Fruit fly (Drosophila melanogaster) whole organism, embryonic: Measurements from ENCODE around the gene Gss1.

Experiments used
- Antp ChIP-seq: fragments of 200-800 bp; sonication (Bioruptor generic); optimal IDR thresholded peaks from 3 replicates; lab custom pipeline; 2016; ENCODE audit warnings: missing biosample characterization, missing genetic modification characterization
- Atf-2 ChIP-seq: fragments of 200-800 bp; sonication (Bioruptor generic); optimal IDR thresholded peaks from 2 replicates; lab custom pipeline; 2016; ENCODE audit warnings: missing biosample characterization, missing genetic modification characterization
- Bdp1 ChIP-seq: fragments of 200-800 bp; sonication (Bioruptor generic); optimal IDR thresholded peaks from 3 replicates; lab custom pipeline; 2016; ENCODE audit warnings: missing biosample characterization, missing genetic modification characterization
- CG11085 ChIP-seq: fragments of 200-800 bp; sonication (Bioruptor generic); IDR thresholded peaks from 2 replicates; pipeline ENCODE4 v1.3.6; 2022; ENCODE audit warnings: missing biosample characterization, missing genetic modification characterization
- CG13287 ChIP-seq: fragments of 200-800 bp; sonication (Bioruptor generic); IDR thresholded peaks from 2 replicates; pipeline ENCODE4 v1.3.6; 2022; ENCODE audit warnings: missing biosample characterization, missing genetic modification characterization; ENCODE audit not compliant: partially characterized antibody
- CG13894 ChIP-seq: fragments of 200-800 bp; sonication (Bioruptor generic); optimal IDR thresholded peaks from 3 replicates; lab custom pipeline; 2018; ENCODE audit warnings: missing biosample characterization, mild to moderate bottlenecking, missing genetic modification characterization, moderate library complexity
- CG16863 ChIP-seq: fragments of 200-800 bp; sonication (Bioruptor generic); optimal IDR thresholded peaks from 3 replicates; lab custom pipeline; 2016; ENCODE audit warnings: missing biosample characterization, missing genetic modification characterization
- CG2120 ChIP-seq: fragments of 200-800 bp; sonication (Bioruptor generic); optimal IDR thresholded peaks from 3 replicates; lab custom pipeline; 2016; ENCODE audit warnings: missing biosample characterization, missing genetic modification characterization
- CG3163 ChIP-seq: fragments of 200-800 bp; sonication (Bioruptor generic); optimal IDR thresholded peaks from 3 replicates; lab custom pipeline; 2016; ENCODE audit warnings: missing biosample characterization, missing genetic modification characterization
- CTCF ChIP-seq: fragments of 200-800 bp; sonication (Bioruptor generic); optimal IDR thresholded peaks from 2 replicates; lab custom pipeline; 2017; ENCODE audit warnings: missing biosample characterization, mild to moderate bottlenecking, missing genetic modification characterization, moderate library complexity
- D19A ChIP-seq: fragments of 200-800 bp; optimal IDR thresholded peaks from 3 replicates; lab custom pipeline; 2019; ENCODE audit warnings: missing biosample characterization, mild to moderate bottlenecking, missing genetic modification characterization, moderate library complexity
- Deaf1 ChIP-seq: fragments of 200-800 bp; optimal IDR thresholded peaks from 3 replicates; lab custom pipeline; 2019; ENCODE audit warnings: missing biosample characterization, mild to moderate bottlenecking, missing genetic modification characterization, moderate library complexity
- Dip2 ChIP-seq: fragments of 200-800 bp; sonication (Bioruptor generic); IDR thresholded peaks from 2 replicates; pipeline ENCODE4 v1.3.6; 2022; ENCODE audit warnings: missing biosample characterization, missing genetic modification characterization
- Doc3 ChIP-seq: fragments of 200-800 bp; sonication (Bioruptor generic); IDR thresholded peaks from 3 replicates; pipeline ENCODE4 v1.3.6; 2022; ENCODE audit warnings: missing biosample characterization, missing genetic modification characterization; ENCODE audit not compliant: partially characterized antibody
- Hey ChIP-seq: fragments of 200-800 bp; sonication (Bioruptor generic); optimal IDR thresholded peaks from 3 replicates; lab custom pipeline; 2018; ENCODE audit warnings: missing biosample characterization, mild to moderate bottlenecking, missing genetic modification characterization
- Lpt ChIP-seq: fragments of >200 bp; optimal IDR thresholded peaks from 2 replicates; lab custom pipeline; 2018; ENCODE audit warnings: missing biosample characterization, missing genetic modification characterization
- MTF-1 ChIP-seq: fragments of 200-800 bp; sonication (Bioruptor generic); optimal IDR thresholded peaks from 2 replicates; lab custom pipeline; 2018; ENCODE audit warnings: missing biosample characterization, mild to moderate bottlenecking, missing genetic modification characterization, borderline replicate concordance
- Max ChIP-seq: fragments of 200-800 bp; sonication (Bioruptor generic); optimal IDR thresholded peaks from 2 replicates; lab custom pipeline; 2016; ENCODE audit warnings: missing biosample characterization, mild to moderate bottlenecking, missing genetic modification characterization
- Med ChIP-seq: fragments of 200-800 bp; sonication (Bioruptor generic); peaks from one replicate; lab custom pipeline; 2016; ENCODE audit warnings: missing biosample characterization, missing genetic modification characterization, mild to moderate bottlenecking, inconsistent platforms, moderate library complexity
- PHDP ChIP-seq: fragments of 200-800 bp; sonication (Bioruptor generic); optimal IDR thresholded peaks from 3 replicates; lab custom pipeline; 2018; ENCODE audit warnings: missing biosample characterization, mild to moderate bottlenecking, missing genetic modification characterization, moderate library complexity
- Scr ChIP-seq: fragments of 200-800 bp; sonication (Bioruptor generic); IDR thresholded peaks from 2 replicates; pipeline ENCODE4 v1.3.6; 2022; ENCODE audit warnings: missing biosample characterization, missing genetic modification characterization; ENCODE audit not compliant: partially characterized antibody
- Ssrp ChIP-seq: fragments of 200-800 bp; sonication (Bioruptor generic); optimal IDR thresholded peaks from 2 replicates; lab custom pipeline; 2018; ENCODE audit warnings: missing biosample characterization, mild to moderate bottlenecking, missing genetic modification characterization, moderate library complexity
- ash1 ChIP-seq: fragments of 200-800 bp; sonication (Bioruptor generic); optimal IDR thresholded peaks from 2 replicates; lab custom pipeline; 2018; ENCODE audit warnings: missing biosample characterization, mild to moderate bottlenecking, missing genetic modification characterization
- cato ChIP-seq: fragments of 200-800 bp; sonication (Bioruptor generic); optimal IDR thresholded peaks from 2 replicates; lab custom pipeline; 2016; ENCODE audit warnings: missing biosample characterization, missing genetic modification characterization, borderline replicate concordance
- crp ChIP-seq, 2 experiments: fragments of 200-800 bp; sonication (Bioruptor generic); optimal IDR thresholded peaks; 2 replicates in 1 of 2; 3 replicates in 1 of 2; lab custom pipeline; 2017; ENCODE audit warnings: missing biosample characterization in 2 of 2, missing genetic modification characterization in 2 of 2, mild to moderate bottlenecking in 1 of 2, moderate library complexity in 1 of 2
- cwo ChIP-seq: fragments of 200-800 bp; sonication (Bioruptor generic); optimal IDR thresholded peaks from 3 replicates; lab custom pipeline; 2017; ENCODE audit warnings: missing biosample characterization, missing genetic modification characterization, mild to moderate bottlenecking, moderate library complexity, missing genetic modification reagents
- dan ChIP-seq: fragments of 200-800 bp; sonication (Bioruptor generic); IDR thresholded peaks from 2 replicates; pipeline ENCODE4 v1.3.6; 2022; ENCODE audit warnings: missing biosample characterization, missing genetic modification characterization
- disco-r ChIP-seq: fragments of 200-800 bp; sonication (Bioruptor generic); optimal IDR thresholded peaks from 2 replicates; lab custom pipeline; 2016; ENCODE audit warnings: missing biosample characterization, missing genetic modification characterization
- eyg ChIP-seq: fragments of 200-800 bp; sonication (Bioruptor generic); optimal IDR thresholded peaks from 3 replicates; lab custom pipeline; 2016; ENCODE audit warnings: missing biosample characterization, missing genetic modification characterization
- fru ChIP-seq: fragments of >200 bp; optimal IDR thresholded peaks from 2 replicates; lab custom pipeline; 2017
- ftz-f1 ChIP-seq: fragments of 200-800 bp; sonication (Bioruptor generic); optimal IDR thresholded peaks from 2 replicates; lab custom pipeline; 2016; ENCODE audit warnings: missing biosample characterization, missing genetic modification characterization
- ken ChIP-seq: fragments of 200-800 bp; sonication (Bioruptor generic); IDR thresholded peaks from 3 replicates; pipeline ENCODE4 v1.3.6; 2022; ENCODE audit warnings: missing biosample characterization, missing genetic modification characterization
- tin ChIP-seq: fragments of 200-800 bp; sonication (Bioruptor generic); optimal IDR thresholded peaks from 3 replicates; lab custom pipeline; 2016; ENCODE audit warnings: missing biosample characterization, missing genetic modification characterization
- toy ChIP-seq: fragments of 200-800 bp; sonication (Bioruptor generic); IDR thresholded peaks from 2 replicates; pipeline ENCODE4 v1.3.6; 2022; ENCODE audit warnings: missing biosample characterization, missing genetic modification characterization
- unc-4 ChIP-seq: fragments of 200-800 bp; sonication (Bioruptor generic); IDR thresholded peaks from 2 replicates; pipeline ENCODE4 v1.3.6; 2022; ENCODE audit warnings: missing biosample characterization, missing genetic modification characterization; ENCODE audit not compliant: partially characterized antibody
- vfl ChIP-seq: fragments of 200-800 bp; sonication (Bioruptor generic); optimal IDR thresholded peaks from 2 replicates; lab custom pipeline; 2016; ENCODE audit warnings: missing biosample characterization, missing genetic modification characterization
- zen2 ChIP-seq: fragments of 200-800 bp; sonication (Bioruptor generic); IDR thresholded peaks from 3 replicates; pipeline ENCODE4 v1.3.6; 2022; ENCODE audit warnings: missing biosample characterization, missing genetic modification characterization; ENCODE audit not compliant: partially characterized antibody
- zf30C ChIP-seq: fragments of 200-800 bp; sonication (Bioruptor generic); optimal IDR thresholded peaks from 3 replicates; lab custom pipeline; 2018; ENCODE audit warnings: missing biosample characterization, mild to moderate bottlenecking, missing genetic modification characterization

Gene Gss1

DNA sequence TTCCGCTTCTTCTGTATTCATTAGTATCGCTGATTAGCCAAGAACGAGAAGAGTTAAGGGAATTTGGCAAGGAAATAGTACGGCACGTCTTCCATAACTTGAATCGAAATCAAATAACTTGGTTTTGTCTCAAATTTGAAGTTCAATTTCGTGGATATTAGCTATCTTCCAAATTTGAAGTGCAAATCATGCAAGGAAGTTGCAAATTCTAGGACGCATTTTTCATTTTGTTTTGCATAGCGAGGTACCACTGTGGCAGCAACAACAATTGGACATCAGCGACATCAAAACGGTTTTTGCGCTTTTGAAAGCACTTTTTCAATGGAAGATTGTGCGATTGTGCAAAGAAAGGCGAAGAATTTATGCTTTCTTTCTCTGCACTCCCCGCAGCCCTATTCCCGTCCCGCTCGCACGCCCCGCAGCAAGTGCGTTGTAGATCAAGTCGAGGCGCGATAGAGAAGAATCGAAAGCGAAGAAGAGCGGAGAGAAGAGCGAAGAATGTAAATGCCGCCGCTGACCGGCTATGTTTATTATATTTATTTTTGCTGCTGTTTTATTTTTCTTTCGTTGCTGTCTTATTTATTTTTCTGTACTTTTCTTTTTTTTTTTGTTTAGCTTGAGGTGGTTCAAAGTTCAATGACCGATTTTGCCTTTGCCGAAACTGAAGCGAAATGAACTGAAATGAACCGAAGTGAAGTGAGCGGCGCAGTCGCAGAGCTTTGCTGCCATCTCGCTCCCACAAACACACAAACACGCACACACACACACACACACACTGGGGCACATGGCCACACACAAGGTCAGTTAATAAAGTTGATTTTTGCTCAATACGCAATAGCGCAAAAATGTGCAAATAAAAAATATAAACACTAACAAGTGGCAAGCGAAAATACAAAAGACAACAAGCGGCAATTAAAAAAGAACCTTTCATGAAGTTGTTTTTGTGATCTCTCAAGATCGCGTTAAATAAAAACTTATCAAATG is 7.9 kb upstream of the Gss1 start (continued):
- TF ChIP-seq Dip2 (GFP tag; lab: Robert Waterston, UW) (no peak), zf30C (GFP tag; lab: Kevin White, UChicago) (no peak), MTF-1 (no peak), Ssrp (tag; lab: Kevin White, UChicago) (no peak), Bdp1 (no peak), vfl (GFP tag; lab: Kevin White, UChicago) (peak; percentile 28), crp (GFP tag; optimal IDR thresholded peaks at IDR 0.05; lab: Kevin White, UChicago) (no peak), tin (GFP tag; lab: Kevin White, UChicago) (peak; percentile 32), fru (lab: Kevin White, UChicago) (no peak), Deaf1 (tag; lab: Kevin White, UChicago) (no peak), D19A (tag; lab: Kevin White, UChicago) (no peak), unc-4 (GFP tag; lab: Robert Waterston, UW) (no peak), Scr (GFP tag; lab: Robert Waterston, UW) (no peak), Antp (peak; percentile 68), ftz-f1 (GFP tag; lab: Kevin White, UChicago) (peak; percentile 1), CG13894 (no peak), Atf-2 (peak; percentile 28), dan (GFP tag; lab: Robert Waterston, UW) (no peak), toy (GFP tag; lab: Robert Waterston, UW) (no peak), CG3163 (no peak), zen2 (GFP tag; lab: Robert Waterston, UW) (no peak), CG13287 (no peak), Lpt (GFP tag; lab: Kevin White, UChicago) (no peak), Max (GFP tag; lab: Kevin White, UChicago) (no peak)
- TF ChIP-seq, all 482 proteins: peak for 205

DNA sequence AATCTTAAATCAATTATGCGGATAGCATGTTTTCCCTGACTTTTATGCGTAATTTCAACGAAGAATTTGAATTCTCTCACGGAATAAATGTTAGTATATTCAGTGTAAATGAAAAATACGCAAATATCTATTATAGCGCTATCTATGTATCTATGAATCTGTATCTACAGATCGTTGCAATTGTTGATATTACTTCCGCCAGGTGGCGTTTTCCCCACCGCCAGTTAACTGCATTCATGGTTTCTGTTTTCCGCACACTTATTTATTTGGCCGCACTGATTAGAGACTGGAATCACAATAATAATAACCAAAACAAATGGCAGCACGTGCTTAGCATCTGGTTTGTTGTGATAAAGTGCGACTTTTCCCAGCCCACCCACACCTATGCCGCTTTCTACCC is 6.6 kb upstream of the Gss1 start:
- TF ChIP-seq cato (GFP tag; lab: Kevin White, UChicago) (no peak), eyg (GFP tag; lab: Kevin White, UChicago) (no peak), ash1 (GFP tag; lab: Kevin White, UChicago) (no peak), CG16863 (GFP tag; lab: Kevin White, UChicago) (no peak), ken (no peak), CTCF (GFP tag; lab: Kevin White, UChicago) (peak; percentile 86), CG2120 (GFP tag; lab: Kevin White, UChicago) (no peak), Hey (tag; lab: Kevin White, UChicago) (no peak), Doc3 (GFP tag; lab: Robert Waterston, UW) (no peak), CG11085 (GFP tag; lab: Robert Waterston, UW) (no peak), cwo (GFP tag; lab: Kevin White, UChicago) (peak; percentile 13), disco-r (GFP tag; lab: Kevin White, UChicago) (no peak), Med (GFP tag; lab: Kevin White, UChicago) (peak; percentile 7)

DNA sequence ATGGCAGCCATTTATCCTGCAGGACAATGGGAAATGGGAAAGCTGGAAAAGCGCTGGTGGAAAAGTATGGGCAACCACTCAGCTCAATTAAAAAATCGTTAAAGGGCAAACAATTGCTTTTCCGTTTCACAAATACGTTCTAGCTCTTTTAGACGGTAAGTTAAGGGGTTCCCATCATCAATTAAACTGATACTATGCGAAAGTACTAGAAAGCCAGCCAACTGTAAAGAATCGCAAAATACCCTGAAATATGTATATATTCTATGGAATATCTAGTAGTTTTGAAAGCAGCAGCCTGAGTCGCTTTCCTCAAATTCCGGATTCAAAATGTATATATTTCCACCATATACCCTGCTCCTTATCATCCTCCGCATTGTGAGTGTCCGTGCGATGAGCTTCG is 5.9 kb upstream of the Gss1 start, which contains the start of gene CG12985:
TSS of gene CG12985 (plus strand) at position 301 of the 400 bp plus-strand sequence.
- no peak for TF ChIP-seq PHDP (tag; lab: Kevin White, UChicago)
